Worm (Caenorhabditis elegans) whole organism, young adult: ENCODE results near the gene pkc-1.

Experiments used
- B0035.1 ChIP-seq: sonication (generic microtip); optimal IDR thresholded peaks from 2 replicates; lab custom pipeline; 2016; ENCODE audit warnings: missing genetic modification characterization, mild to moderate bottlenecking, missing compliant biosample characterization, missing genotype, missing genetic modification reagents
- B0336.3 ChIP-seq: fragments of 200-800 bp; sonication (Bioruptor generic); IDR thresholded peaks from 2 replicates; pipeline ENCODE4 v1.3.6; 2022; ENCODE audit warnings: missing genetic modification characterization, missing compliant biosample characterization
- C06A6.2 ChIP-seq: fragments of 200-800 bp; sonication (Bioruptor generic); conservative IDR thresholded peaks from 2 replicates; pipeline ENCODE4 v1.3.6; 2022; ENCODE audit warnings: missing genetic modification characterization, missing compliant biosample characterization
- D2030.7 ChIP-seq: fragments of 200-800 bp; sonication (Bioruptor generic); IDR thresholded peaks from 2 replicates; pipeline ENCODE4 v1.3.6; 2022; ENCODE audit warnings: missing genetic modification reagents, missing genetic modification characterization, missing compliant biosample characterization
- K11D2.4 ChIP-seq: fragments of 200-800 bp; sonication (Bioruptor generic); IDR thresholded peaks from 2 replicates; pipeline ENCODE4 v1.3.6; 2022; ENCODE audit warnings: missing genetic modification reagents, missing genetic modification characterization, missing compliant biosample characterization
- Y53F4B.3 ChIP-seq: fragments of 200-800 bp; sonication (Bioruptor generic); IDR thresholded peaks from 2 replicates; pipeline ENCODE4 v1.3.6; 2022; ENCODE audit warnings: missing genetic modification reagents, missing genetic modification characterization, missing compliant biosample characterization
- Y53G8AR.9 ChIP-seq: fragments of 200-800 bp; sonication (Bioruptor generic); conservative IDR thresholded peaks from 2 replicates; pipeline ENCODE4 v1.3.6; 2022; ENCODE audit warnings: missing genetic modification reagents, missing genetic modification characterization, missing compliant biosample characterization
- Y56A3A.18 ChIP-seq: fragments of 200-800 bp; sonication (Bioruptor generic); IDR thresholded peaks from 2 replicates; pipeline ENCODE4 v1.3.6; 2022; ENCODE audit warnings: missing genetic modification reagents, missing genetic modification characterization, missing compliant biosample characterization
- Y67H2A.10 ChIP-seq: fragments of 200-800 bp; sonication (Bioruptor generic); conservative IDR thresholded peaks from 2 replicates; pipeline ENCODE4 v1.3.6; 2022; ENCODE audit warnings: missing genetic modification reagents, missing genetic modification characterization, missing compliant biosample characterization
- Y79H2A.3 ChIP-seq: fragments of 200-800 bp; sonication (Bioruptor generic); conservative IDR thresholded peaks from 2 replicates; pipeline ENCODE4 v1.3.6; 2022; ENCODE audit warnings: missing genetic modification reagents, missing genetic modification characterization, missing compliant biosample characterization
- Y95B8A.8 ChIP-seq: fragments of 200-800 bp; sonication (Bioruptor generic); IDR thresholded peaks from 2 replicates; pipeline ENCODE4 v1.3.6; 2022; ENCODE audit warnings: missing genetic modification reagents, missing genetic modification characterization, missing compliant biosample characterization
- ZK185.1 ChIP-seq: sonication (generic microtip); optimal IDR thresholded peaks from 2 replicates; lab custom pipeline; 2016; ENCODE audit warnings: mild to moderate bottlenecking, missing genetic modification characterization, missing compliant biosample characterization; ENCODE audit not compliant: poor library complexity, severe bottlenecking
- aptf-3 ChIP-seq: fragments of 200-800 bp; sonication (Bioruptor generic); IDR thresholded peaks from 2 replicates; pipeline ENCODE4 v1.3.6; 2022; ENCODE audit warnings: missing genetic modification characterization, missing compliant biosample characterization
- athp-1 ChIP-seq: sonication (generic microtip); optimal IDR thresholded peaks from 2 replicates; lab custom pipeline; 2017; ENCODE audit warnings: mild to moderate bottlenecking, missing genetic modification characterization, missing compliant biosample characterization
- attf-3 ChIP-seq: fragments of 200-800 bp; sonication (Bioruptor generic); conservative IDR thresholded peaks from 2 replicates; pipeline ENCODE4 v1.3.6; 2022; ENCODE audit warnings: missing genetic modification reagents, missing genetic modification characterization, missing compliant biosample characterization
- attf-5 ChIP-seq: fragments of 200-800 bp; sonication (Bioruptor generic); optimal IDR thresholded peaks from 2 replicates; lab custom pipeline; 2018; ENCODE audit warnings: mild to moderate bottlenecking, missing genetic modification characterization, missing compliant biosample characterization
- attf-6 ChIP-seq: fragments of 200-800 bp; sonication (Bioruptor generic); IDR thresholded peaks from 2 replicates; pipeline ENCODE4 v1.3.6; 2022; ENCODE audit warnings: missing genetic modification reagents, missing genetic modification characterization, missing compliant biosample characterization
- efl-1 ChIP-seq: fragments of 150-350 bp; optimal IDR thresholded peaks from 2 replicates; lab custom pipeline; 2014; ENCODE audit warnings: missing biosample characterization, missing genetic modification reagents, missing genetic modification characterization
- egl-18 ChIP-seq: fragments of 200-800 bp; sonication (Bioruptor generic); IDR thresholded peaks from 2 replicates; pipeline ENCODE4 v1.3.6; 2022; ENCODE audit warnings: missing genetic modification reagents, missing genetic modification characterization, missing compliant biosample characterization
- ekl-4 ChIP-seq: fragments of 200-800 bp; sonication (Bioruptor generic); IDR thresholded peaks from 2 replicates; pipeline ENCODE4 v1.3.6; 2022; ENCODE audit warnings: missing genetic modification reagents, missing genetic modification characterization, missing compliant biosample characterization
- ets-4 ChIP-seq: fragments of 200-800 bp; sonication (Bioruptor generic); optimal IDR thresholded peaks from 2 replicates; lab custom pipeline; 2018; ENCODE audit warnings: mild to moderate bottlenecking, missing genetic modification characterization, missing compliant biosample characterization
- fkh-3 ChIP-seq: sonication (generic microtip); optimal IDR thresholded peaks from 2 replicates; lab custom pipeline; 2016; ENCODE audit warnings: mild to moderate bottlenecking, missing genetic modification characterization, missing compliant biosample characterization
- gei-17 ChIP-seq: fragments of 200-800 bp; sonication (Bioruptor generic); optimal IDR thresholded peaks from 2 replicates; lab custom pipeline; 2018; ENCODE audit warnings: mild to moderate bottlenecking, missing genetic modification characterization, missing compliant biosample characterization
- him-1 ChIP-seq: sonication (generic microtip); optimal IDR thresholded peaks from 2 replicates; lab custom pipeline; 2016; ENCODE audit warnings: missing genotype, missing genetic modification reagents, missing genetic modification characterization, missing compliant biosample characterization
- hmg-1.2 ChIP-seq: fragments of 200-800 bp; sonication (Bioruptor generic); IDR thresholded peaks from 2 replicates; pipeline ENCODE4 v1.3.6; 2022; ENCODE audit warnings: missing genetic modification reagents, missing genetic modification characterization, missing compliant biosample characterization
- hrde-1 ChIP-seq: sonication (generic microtip); optimal IDR thresholded peaks from 2 replicates; lab custom pipeline; 2016; ENCODE audit warnings: missing genetic modification characterization, mild to moderate bottlenecking, missing compliant biosample characterization, moderate library complexity, missing genotype, missing genetic modification reagents, borderline replicate concordance
- let-607 ChIP-seq, 2 experiments: fragments of 200-800 bp in 1 of 2; sonication (Bioruptor generic) in 1 of 2; sonication (generic microtip) in 1 of 2; optimal IDR thresholded peaks; 2 replicates each; lab custom pipeline; 2016 to 2018; ENCODE audit warnings: mild to moderate bottlenecking in 2 of 2, missing compliant biosample characterization in 2 of 2, missing genetic modification characterization in 2 of 2, moderate library complexity in 2 of 2, missing genotype in 1 of 2
- lin-26 ChIP-seq: fragments of 200-800 bp; sonication (Bioruptor generic); IDR thresholded peaks from 2 replicates; pipeline ENCODE4 v1.3.6; 2022; ENCODE audit warnings: missing genetic modification reagents, missing genetic modification characterization, missing compliant biosample characterization
- lin-35 ChIP-seq, 3 experiments: fragments of 150-350 bp in 2 of 3; sonication (generic microtip) in 1 of 3; optimal IDR thresholded peaks; 2 replicates each; lab custom pipeline; 2014 to 2018; ENCODE audit warnings: missing biosample characterization in 3 of 3, missing genetic modification characterization in 3 of 3, missing genetic modification reagents in 3 of 3
- lin-54 ChIP-seq: fragments of 200-800 bp; sonication (Bioruptor generic); optimal IDR thresholded peaks from 2 replicates; lab custom pipeline; 2018; ENCODE audit warnings: mild to moderate bottlenecking, missing genetic modification characterization, missing compliant biosample characterization
- madf-3 ChIP-seq: fragments of 200-800 bp; sonication (Bioruptor generic); IDR thresholded peaks from 2 replicates; pipeline ENCODE4 v1.3.6; 2022; ENCODE audit warnings: missing genetic modification reagents, missing genetic modification characterization, missing compliant biosample characterization
- madf-6 ChIP-seq: fragments of 200-800 bp; sonication (Bioruptor generic); IDR thresholded peaks from 2 replicates; pipeline ENCODE4 v1.3.6; 2022; ENCODE audit warnings: missing genetic modification reagents, missing genetic modification characterization, missing compliant biosample characterization
- mcd-1 ChIP-seq: fragments of 200-800 bp; sonication (Bioruptor generic); IDR thresholded peaks from 2 replicates; pipeline ENCODE4 v1.3.6; 2022; ENCODE audit warnings: missing genetic modification reagents, missing genetic modification characterization, missing compliant biosample characterization
- mel-28 ChIP-seq: sonication (generic microtip); optimal IDR thresholded peaks from 2 replicates; lab custom pipeline; 2016; ENCODE audit warnings: borderline replicate concordance, mild to moderate bottlenecking, missing genetic modification characterization, missing compliant biosample characterization
- mxl-1 ChIP-seq: sonication (generic microtip); optimal IDR thresholded peaks from 2 replicates; lab custom pipeline; 2016; ENCODE audit warnings: missing genetic modification characterization, missing compliant biosample characterization
- nfyb-1 ChIP-seq: fragments of 200-800 bp; sonication (Bioruptor generic); IDR thresholded peaks from 2 replicates; pipeline ENCODE4 v1.3.6; 2022; ENCODE audit warnings: missing genetic modification reagents, missing genetic modification characterization, missing compliant biosample characterization
- nhr-80 ChIP-seq: sonication (generic microtip); optimal IDR thresholded peaks from 2 replicates; lab custom pipeline; 2016; ENCODE audit warnings: missing genetic modification characterization, missing compliant biosample characterization
- repo-1 ChIP-seq: sonication (generic microtip); optimal IDR thresholded peaks from 2 replicates; lab custom pipeline; 2017; ENCODE audit warnings: mild to moderate bottlenecking, missing genetic modification characterization, missing compliant biosample characterization
- snpc-4 ChIP-seq, 5 experiments: fragments of 150-350 bp in 1 of 5; sonication (generic microtip) in 4 of 5; optimal IDR thresholded peaks; 2 replicates each; lab custom pipeline; 2014 to 2018; ENCODE audit warnings: missing genetic modification characterization in 5 of 5, missing biosample characterization in 3 of 5, antibody characterized with exemption in 2 of 5, mild to moderate bottlenecking in 2 of 5, missing compliant biosample characterization in 2 of 5, missing genotype in 2 of 5, moderate library complexity in 2 of 5, missing genetic modification reagents in 1 of 5
- tlf-1 ChIP-seq: fragments of 200-800 bp; sonication (Bioruptor generic); optimal IDR thresholded peaks from 2 replicates; lab custom pipeline; 2018; ENCODE audit warnings: mild to moderate bottlenecking, missing genetic modification characterization, missing compliant biosample characterization
- xnd-1 ChIP-seq: sonication (generic microtip); optimal IDR thresholded peaks from 2 replicates; lab custom pipeline; 2016; ENCODE audit warnings: missing genotype, missing genetic modification reagents, missing genetic modification characterization, missing compliant biosample characterization
- ztf-26 ChIP-seq: sonication (generic microtip); optimal IDR thresholded peaks from 2 replicates; lab custom pipeline; 2017; ENCODE audit warnings: missing genetic modification characterization, missing compliant biosample characterization

The pkc-1 gene

DNA sequence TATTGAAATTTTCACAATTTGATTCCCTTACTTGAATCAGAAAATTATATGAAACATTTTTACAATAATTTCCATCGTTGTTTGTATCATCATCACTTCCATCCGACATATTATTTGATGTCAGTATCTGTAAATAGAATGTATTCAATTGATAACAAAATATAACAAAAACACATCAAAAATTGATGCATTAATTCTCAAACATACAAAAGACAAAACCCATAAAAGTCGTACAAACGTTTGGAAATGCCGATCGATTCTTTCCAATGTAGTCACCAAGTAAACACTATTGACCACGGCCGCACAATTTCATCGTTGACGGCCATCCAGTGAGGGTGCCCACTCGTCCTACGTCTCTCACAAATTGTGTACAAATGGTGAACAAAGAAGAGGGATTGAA is 18.7 kb downstream of the pkc-1 start, which contains the start of gene add-2:
Gene add-2 (minus strand): TSS at position 109 of the 400 bp plus-strand sequence.
- no peak for TF ChIP-seq aptf-3 (GFP tag; lab: Robert Waterston, UW)
- TF ChIP-seq ZK185.1 (tag; lab: Kevin White, UChicago), result no peak
- TF ChIP-seq Y56A3A.18 (GFP tag; lab: Robert Waterston, UW), result no peak
- TF ChIP-seq attf-3 (GFP tag; lab: Robert Waterston, UW), result no peak
- no peak for TF ChIP-seq attf-6 (GFP tag; lab: Robert Waterston, UW)
- no peak for TF ChIP-seq D2030.7 (GFP tag; lab: Robert Waterston, UW)
- peak; percentile 21 for TF ChIP-seq nhr-80
- TF ChIP-seq, all 124 proteins: peak for 1

DNA sequence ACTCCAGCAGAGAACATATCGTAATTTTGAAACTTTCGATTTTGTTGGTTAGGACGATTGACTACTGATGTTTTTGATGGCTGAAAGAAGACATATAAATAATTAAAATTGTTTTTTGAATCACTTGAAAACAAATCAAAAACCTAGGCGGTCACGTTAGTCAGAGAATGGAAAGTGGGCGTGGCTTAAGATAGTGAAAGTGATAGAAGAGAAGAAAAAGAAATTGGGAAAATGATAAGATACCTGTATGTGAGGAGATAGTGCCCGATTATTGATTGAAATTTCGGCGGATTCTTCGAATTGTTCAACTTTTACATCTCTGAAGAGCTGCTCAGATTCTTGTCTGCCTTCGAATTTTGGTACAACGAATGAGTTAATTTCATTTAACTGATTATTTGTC is 20.3 kb downstream of the pkc-1 start:
- no peak for TF ChIP-seq attf-5 (GFP tag; lab: Kevin White, UChicago)

DNA sequence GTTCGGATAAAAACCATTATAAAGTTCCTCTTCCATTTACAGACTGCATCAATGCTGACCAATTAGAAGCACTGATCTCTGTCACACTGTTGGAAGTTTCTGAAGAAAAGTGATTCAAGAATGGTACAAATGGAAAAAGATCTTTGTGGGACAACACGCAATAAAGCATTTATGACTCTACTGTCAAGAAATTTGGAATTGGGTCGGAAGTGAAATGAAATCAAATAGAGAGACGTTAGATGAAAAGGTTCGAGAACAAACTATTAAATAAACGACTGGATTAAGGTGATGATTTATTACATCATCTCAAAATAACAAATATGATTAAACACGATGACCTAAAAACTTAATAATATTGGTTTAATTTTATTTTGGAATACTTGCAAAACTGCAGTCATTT is 25.5 kb downstream of the pkc-1 start, which contains the start of gene F57F5.3:
Gene F57F5.3 (minus strand): TSS at position 101 of the 400 bp plus-strand sequence.
- TF ChIP-seq Y53F4B.3 (GFP tag; lab: Robert Waterston, UW) (no peak), mcd-1 (no peak), C06A6.2 (GFP tag; lab: Robert Waterston, UW) (no peak), Y67H2A.10 (GFP tag; lab: Robert Waterston, UW) (no peak), B0035.1 (tag; lab: Kevin White, UChicago) (no peak), egl-18 (no peak), K11D2.4 (GFP tag; lab: Robert Waterston, UW) (no peak), lin-35 (GFP tag; optimal IDR thresholded peaks at IDR 0.05; lab: Kevin White, UChicago) (no peak), let-607 (tag; optimal IDR thresholded peaks at IDR 0.05; lab: Kevin White, UChicago) (no peak)
- TF ChIP-seq, all 124 proteins: peak for 0

DNA sequence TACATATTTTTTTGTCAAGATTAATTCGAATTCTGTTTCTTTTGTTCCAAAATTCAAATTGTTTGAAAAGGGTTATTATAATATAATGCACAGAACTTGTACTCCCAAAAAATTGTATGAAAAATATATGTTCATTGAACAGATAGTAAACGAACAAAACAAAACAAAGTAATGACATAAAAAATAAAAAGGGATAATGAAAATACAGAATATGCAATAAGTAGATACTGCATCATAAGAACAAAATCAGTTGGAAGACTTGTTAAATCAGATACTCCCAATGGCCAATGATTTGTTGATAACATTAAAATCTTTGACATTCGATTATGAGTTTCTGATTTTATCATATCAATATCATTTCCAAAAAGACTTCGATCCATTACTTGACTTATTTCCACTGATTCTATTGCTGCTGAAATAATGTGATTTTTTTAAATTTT is 27.4 kb downstream of the pkc-1 start:
- TF ChIP-seq ztf-26 (tag; lab: Kevin White, UChicago), result peak; percentile 3
- no peak for TF ChIP-seq him-1 (tag; lab: Kevin White, UChicago)
- no peak for TF ChIP-seq efl-1 (GFP tag; lab: Kevin White, UChicago)
- peak; percentile 26; the same call in 1 of the 2 replicates for TF ChIP-seq hmg-1.2 (GFP tag; lab: Robert Waterston, UW)
- no peak for TF ChIP-seq xnd-1 (tag; lab: Kevin White, UChicago)
- TF ChIP-seq K11D2.4 (GFP tag; lab: Robert Waterston, UW), result no peak
- TF ChIP-seq Y53F4B.3 (GFP tag; lab: Robert Waterston, UW), result no peak
- TF ChIP-seq madf-3 (GFP tag; lab: Robert Waterston, UW), result peak; percentile 76; the same call in 1 of the 2 replicates
- peak; percentile 28 for TF ChIP-seq gei-17 (GFP tag; lab: Kevin White, UChicago)
- no peak for TF ChIP-seq hrde-1
- no peak for TF ChIP-seq fkh-3
- TF ChIP-seq ekl-4 (GFP tag; lab: Robert Waterston, UW), result peak; percentile 82
- TF ChIP-seq ets-4 (GFP tag; lab: Kevin White, UChicago), result no peak
- peak; percentile 78 for TF ChIP-seq repo-1 (tag; lab: Kevin White, UChicago)
- peak; percentile 73; the same call in 1 of the 2 replicates for TF ChIP-seq nfyb-1 (GFP tag; lab: Robert Waterston, UW)
- no peak for TF ChIP-seq snpc-4 (GFP tag; optimal IDR thresholded peaks at IDR 0.05; lab: Kevin White, UChicago)
- peak in 1 of 4 experiments; percentile 0 for TF ChIP-seq snpc-4 (tag; optimal IDR thresholded peaks at IDR 0.05; lab: Kevin White, UChicago)
- TF ChIP-seq madf-6 (GFP tag; lab: Robert Waterston, UW), result peak; percentile 40; the same call in 1 of the 2 replicates
- peak; percentile 83 for TF ChIP-seq B0336.3 (GFP tag; lab: Robert Waterston, UW)
- no peak for TF ChIP-seq lin-26 (GFP tag; lab: Robert Waterston, UW)
- TF ChIP-seq Y53G8AR.9 (GFP tag; lab: Robert Waterston, UW), result peak; percentile 96
- TF ChIP-seq let-607 (tag; optimal IDR thresholded peaks at IDR 0.05; lab: Kevin White, UChicago), result peak in 1 of 2 experiments; percentile 72
- 0 out of 2 replicates have a peak, but pooled peaks have one; percentile 8 for TF ChIP-seq Y79H2A.3 (GFP tag; lab: Robert Waterston, UW)
- TF ChIP-seq Y95B8A.8, result peak; percentile 47; the same call in 1 of the 2 replicates
- no peak for TF ChIP-seq athp-1
- TF ChIP-seq mel-28 (tag; lab: Kevin White, UChicago), result no peak
- no peak for TF ChIP-seq mxl-1 (tag; lab: Kevin White, UChicago)
- peak; percentile 45 for TF ChIP-seq lin-54 (GFP tag; lab: Kevin White, UChicago)
- peak; percentile 73 for TF ChIP-seq tlf-1
